Worm (Caenorhabditis elegans): ENCODE data around the gene hst-3.1.

The hst-3.1 gene

DNA sequence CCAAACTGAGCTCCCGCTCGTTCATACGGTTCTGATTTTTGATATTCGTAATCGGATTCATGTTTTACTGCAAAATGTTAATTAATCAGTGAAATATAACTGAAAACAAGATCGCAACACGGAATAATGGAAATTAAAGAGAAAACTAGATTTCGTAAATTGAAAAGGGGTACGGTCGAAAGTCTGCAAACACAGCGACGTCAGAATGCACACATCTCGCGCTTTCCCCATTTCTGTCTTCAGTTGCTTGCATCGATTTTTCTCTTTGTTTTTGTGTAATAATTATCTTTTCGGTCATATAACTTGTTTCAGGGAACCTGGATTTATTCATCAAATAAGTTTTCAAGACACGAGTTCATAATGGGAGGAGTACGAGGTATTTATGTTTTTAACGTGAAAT lies 27.8 kb upstream of the hst-3.1 start, which contains the start of the genes rbmx-2 and C30B5.2:
TSS of gene rbmx-2 (minus strand) at position 74 of the 400 bp plus-strand sequence.
TSS of gene C30B5.2 (plus strand) at position 306 of the 400 bp plus-strand sequence.
- TF ChIP-seq snpc-4 (tag; optimal IDR thresholded peaks at IDR 0.05) = no peak
- peak; percentile 24; the same call in 1 of the 2 replicates for TF ChIP-seq dmd-6 (GFP tag; IDR thresholded peaks at IDR 0.05)
- peak; percentile 88 for TF ChIP-seq mes-2 (tag; optimal IDR thresholded peaks at IDR 0.05; ENCODE audit: poor library complexity, severe bottlenecking)
- peak; percentile 60 for TF ChIP-seq dpl-1 (GFP tag; optimal IDR thresholded peaks at IDR 0.05)
- TF ChIP-seq nhr-6 (tag; optimal IDR thresholded peaks at IDR 0.05) = peak; percentile 12
- TF ChIP-seq ZK337.2 (GFP tag; IDR thresholded peaks at IDR 0.05) = no peak
- TF ChIP-seq rbr-2 (tag; optimal IDR thresholded peaks at IDR 0.05) = peak; percentile 1
- TF ChIP-seq hlh-30 (tag; optimal IDR thresholded peaks at IDR 0.05; ENCODE audit: insufficient read depth) = peak; percentile 86
- TF ChIP-seq unc-62 (GFP tag; optimal IDR thresholded peaks at IDR 0.05 in 1 of 2) = peak in 1 of 2 experiments; percentile 89
- no peak for TF ChIP-seq unc-62 (tag; optimal IDR thresholded peaks at IDR 0.05)
- no peak for TF ChIP-seq F26F4.8 (GFP tag; conservative IDR thresholded peaks at IDR 0.05)
- no peak for TF ChIP-seq hlh-11 (tag; optimal IDR thresholded peaks at IDR 0.05)
- TF ChIP-seq arid-1 (GFP tag; conservative IDR thresholded peaks at IDR 0.05) = peak; percentile 47; the same call in 1 of the 2 replicates
- peak in 1 of 2 experiments; percentile 93 for TF ChIP-seq lsy-2 (tag; optimal IDR thresholded peaks at IDR 0.05)
- no peak for TF ChIP-seq daf-16 (GFP tag; optimal IDR thresholded peaks at IDR 0.05)
- TF ChIP-seq daf-16 (tag; optimal IDR thresholded peaks at IDR 0.05) = no peak

DNA sequence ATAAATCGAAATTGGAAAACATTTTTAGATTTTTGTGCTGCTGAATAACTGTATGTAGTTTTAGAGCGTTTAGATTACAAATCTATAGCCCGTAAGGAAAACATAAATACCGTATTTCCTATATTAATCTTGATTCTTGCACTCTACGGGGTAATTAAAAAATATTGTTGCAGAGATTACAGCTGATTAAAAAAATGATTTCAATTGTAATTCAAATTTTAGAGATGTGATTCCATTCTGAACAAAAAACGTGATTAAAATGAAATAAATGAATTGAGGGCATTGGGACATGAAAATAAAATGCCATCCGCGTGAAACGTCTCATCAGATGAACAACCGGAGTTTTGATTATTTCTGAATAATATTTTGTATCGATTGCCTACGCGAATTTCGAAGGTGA lies 23.4 kb upstream of the hst-3.1 start, which contains the start of gene cpb-2:
TSS of gene cpb-2 (plus strand) at position 301 of the 400 bp plus-strand sequence.
- TF ChIP-seq aha-1 (tag) = peak; percentile 90
- TF ChIP-seq F26F4.8 (GFP tag; conservative IDR thresholded peaks at IDR 0.05) = no peak
- TF ChIP-seq jun-1 (tag; optimal IDR thresholded peaks at IDR 0.05) = no peak

DNA sequence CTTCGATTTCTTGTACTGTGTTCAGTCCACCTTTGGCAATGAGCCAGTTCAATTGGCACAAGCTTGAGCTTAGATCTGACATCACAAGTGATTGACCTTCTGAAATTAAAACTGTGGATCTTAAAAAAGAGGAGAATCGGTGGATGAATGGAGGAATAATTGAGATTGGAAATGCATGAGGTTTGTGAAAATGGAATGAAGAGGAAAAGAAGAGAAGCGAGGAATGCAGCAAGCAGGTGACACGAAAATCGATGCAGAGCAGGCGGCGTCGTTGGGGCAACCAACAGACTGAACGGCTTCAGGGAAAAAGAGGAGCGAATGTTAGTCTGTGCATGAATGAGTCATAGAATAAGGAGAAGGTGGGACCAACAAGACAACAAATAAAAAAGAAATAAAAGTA lies 22.2 kb upstream of the hst-3.1 start, which contains the start of gene fkh-8:
TSS of gene fkh-8 (minus strand) at position 101 of the 400 bp plus-strand sequence.
- no peak for TF ChIP-seq nhr-41 (GFP tag; IDR thresholded peaks at IDR 0.05)
- no peak for TF ChIP-seq dmd-6 (GFP tag; IDR thresholded peaks at IDR 0.05)
- TF ChIP-seq lin-39 (tag; optimal IDR thresholded peaks at IDR 0.05) = no peak
- no peak for TF ChIP-seq nhr-42 (GFP tag; IDR thresholded peaks at IDR 0.05)
- TF ChIP-seq sdz-12 (GFP tag; optimal IDR thresholded peaks at IDR 0.05) = no peak
- no peak for TF ChIP-seq spr-1 (tag; optimal IDR thresholded peaks at IDR 0.05)
- TF ChIP-seq ceh-44 (GFP tag; IDR thresholded peaks at IDR 0.05) = no peak
- TF ChIP-seq nhr-237 (tag; optimal IDR thresholded peaks at IDR 0.05) = no peak
- no peak for TF ChIP-seq unc-62 (GFP tag; optimal IDR thresholded peaks at IDR 0.05 in 1 of 2)
- TF ChIP-seq unc-62 (tag; optimal IDR thresholded peaks at IDR 0.05) = no peak
- TF ChIP-seq nhr-76 (tag; optimal IDR thresholded peaks at IDR 0.05) = no peak
- no peak for TF ChIP-seq Y75B8A.6 (GFP tag; IDR thresholded peaks at IDR 0.05)
- no peak for TF ChIP-seq T20F7.1 (GFP tag; optimal IDR thresholded peaks at IDR 0.05)
- TF ChIP-seq lim-7 (GFP tag; IDR thresholded peaks at IDR 0.05) = no peak
- TF ChIP-seq mdt-29 (GFP tag; IDR thresholded peaks at IDR 0.05) = no peak
- no peak for TF ChIP-seq hlh-30 (tag; optimal IDR thresholded peaks at IDR 0.05; ENCODE audit: insufficient read depth)
- no peak for TF ChIP-seq T26A8.4 (GFP tag; IDR thresholded peaks at IDR 0.05)
- no peak for TF ChIP-seq rbr-2 (tag; optimal IDR thresholded peaks at IDR 0.05)
- TF ChIP-seq lin-1 (GFP tag; IDR thresholded peaks at IDR 0.05) = no peak
- no peak for TF ChIP-seq daf-8 (GFP tag; IDR thresholded peaks at IDR 0.05)
- TF ChIP-seq nhr-111 (GFP tag; optimal IDR thresholded peaks at IDR 0.05) = no peak

DNA sequence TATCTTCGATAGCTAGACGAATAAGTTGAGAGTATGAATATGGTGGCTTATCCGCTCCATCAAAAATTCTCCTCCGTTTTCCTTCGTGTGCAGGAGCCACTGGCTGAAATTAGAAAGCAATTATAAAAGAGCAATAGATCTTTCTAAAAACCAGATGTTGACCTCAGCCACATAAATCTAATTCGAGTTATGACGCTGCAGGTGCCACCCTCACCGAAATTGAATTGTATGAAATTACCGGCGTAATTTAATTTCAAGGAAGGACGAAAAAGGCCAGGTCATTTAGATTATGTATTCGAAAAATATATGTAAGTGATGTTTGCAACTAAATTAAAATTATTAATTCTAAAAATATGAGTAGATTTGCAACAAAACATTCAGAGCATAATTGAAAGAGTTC lies 21.7 kb upstream of the hst-3.1 start:
- TF ChIP-seq daf-16 (GFP tag; optimal IDR thresholded peaks at IDR 0.05) = no peak
- no peak for TF ChIP-seq daf-16 (tag; optimal IDR thresholded peaks at IDR 0.05)
- no peak for TF ChIP-seq nhr-48 (tag; optimal IDR thresholded peaks at IDR 0.05)

Data from whole organism, L4 larva.